Worm (Caenorhabditis elegans) whole organism, L3 larva: ENCODE data around the gene atp-5.

Source experiments
- ama-1 ChIP-seq: fragments of 150-350 bp; optimal IDR thresholded peaks from 2 replicates; lab custom pipeline; 2018
- fkh-2 ChIP-seq: fragments of 150-350 bp; optimal IDR thresholded peaks from 2 replicates; lab custom pipeline; 2014; ENCODE audit warnings: missing biosample characterization, missing genetic modification reagents, missing genetic modification characterization
- nhr-67 ChIP-seq: fragments of 150-350 bp; optimal IDR thresholded peaks from 2 replicates; lab custom pipeline; 2014; ENCODE audit warnings: missing biosample characterization, missing genetic modification characterization
- snpc-4 ChIP-seq: fragments of 150-350 bp; optimal IDR thresholded peaks from 2 replicates; lab custom pipeline; 2014; ENCODE audit warnings: missing biosample characterization, missing genetic modification characterization
- unc-62 ChIP-seq: fragments of 150-350 bp; sonication (generic microtip); optimal IDR thresholded peaks from 4 replicates; lab custom pipeline; 2014; ENCODE audit warnings: missing biosample characterization, missing genetic modification reagents, missing genetic modification characterization

DNA sequence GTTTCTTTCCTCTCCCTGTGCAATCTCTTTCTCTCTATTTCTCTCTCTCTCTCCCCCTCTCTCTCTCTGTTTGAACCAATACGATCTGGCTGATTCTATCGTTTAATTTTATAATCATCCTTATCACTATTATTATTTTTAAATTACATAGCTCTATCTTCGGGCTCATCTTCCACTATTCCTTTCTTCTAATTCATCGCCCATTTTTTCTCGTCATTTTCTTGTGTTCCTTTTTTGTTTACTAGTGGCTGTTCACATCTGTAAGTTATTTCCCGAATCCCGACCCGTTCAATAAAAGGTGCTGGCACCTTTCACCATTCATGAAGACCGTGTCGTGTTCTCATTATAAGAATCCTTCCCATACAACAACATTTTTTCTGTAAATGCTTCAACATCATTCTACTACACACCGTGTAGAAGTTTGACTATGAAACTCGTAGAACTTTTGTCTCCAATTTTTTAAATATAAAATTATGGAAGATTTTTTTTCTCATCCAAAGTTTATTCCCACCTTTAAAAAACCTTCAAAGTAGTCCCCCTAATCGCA, 5.4 kb downstream of the atp-5 start:
- TF ChIP-seq ama-1 (lab: Kevin White, UChicago): peak; percentile 17
- no peak for TF ChIP-seq nhr-67
- no peak for TF ChIP-seq fkh-2 (tag; lab: Kevin White, UChicago)
- TF ChIP-seq unc-62: no peak
- TF ChIP-seq snpc-4 (tag; lab: Kevin White, UChicago): no peak
